Worm (Caenorhabditis elegans) whole organism, L4 larva: ENCODE results near the gene T20F7.3.
A peak's percentile ranks its signal among the peaks of the same experiment; 100 is the strongest.

ENCODE experiments used
- F26F4.8 ChIP-seq: fragments of 200-800 bp; sonication (Bioruptor generic); conservative IDR thresholded peaks from 2 replicates; pipeline ENCODE4 v1.3.6; 2022; ENCODE audit warnings: missing genetic modification characterization, missing compliant biosample characterization
- R02D3.7 ChIP-seq: fragments of 150-350 bp; sonication (generic microtip); optimal IDR thresholded peaks from 3 replicates; lab custom pipeline; 2014; ENCODE audit warnings: missing biosample characterization, missing genetic modification characterization
- T20F7.1 ChIP-seq: fragments of 200-800 bp; sonication (Bioruptor generic); optimal IDR thresholded peaks from 2 replicates; lab custom pipeline; 2018; ENCODE audit warnings: mild to moderate bottlenecking, missing genetic modification characterization, missing compliant biosample characterization
- Y105C5A.15 ChIP-seq: fragments of 200-800 bp; sonication (Bioruptor generic); IDR thresholded peaks from 2 replicates; pipeline ENCODE4 v1.3.6; 2022; ENCODE audit warnings: missing genetic modification characterization, missing compliant biosample characterization
- Y75B8A.6 ChIP-seq: fragments of 200-800 bp; sonication (Bioruptor generic); IDR thresholded peaks from 2 replicates; pipeline ENCODE4 v1.3.6; 2022; ENCODE audit warnings: missing genetic modification reagents, missing genetic modification characterization, missing compliant biosample characterization
- aha-1 ChIP-seq: fragments of 150-350 bp; peaks from one replicate; lab custom pipeline; 2014; ENCODE audit warnings: missing biosample characterization, missing genetic modification characterization
- attf-4 ChIP-seq: sonication (generic microtip); optimal IDR thresholded peaks from 3 replicates; lab custom pipeline; 2017; ENCODE audit warnings: missing biosample characterization, missing genetic modification characterization
- daf-12 ChIP-seq: fragments of 150-350 bp; optimal IDR thresholded peaks from 2 replicates; lab custom pipeline; 2014; ENCODE audit warnings: missing biosample characterization, missing genetic modification reagents, missing genetic modification characterization
- daf-16 ChIP-seq, 3 experiments: sonication (generic microtip); optimal IDR thresholded peaks; 2 replicates each; lab custom pipeline; 2016 to 2017; ENCODE audit warnings: missing genetic modification characterization in 3 of 3, missing genetic modification reagents in 3 of 3, mild to moderate bottlenecking in 2 of 3, missing compliant biosample characterization in 2 of 3, missing biosample characterization in 1 of 3, moderate library complexity in 1 of 3
- dmd-6 ChIP-seq: fragments of 200-800 bp; sonication (Bioruptor generic); IDR thresholded peaks from 2 replicates; pipeline ENCODE4 v1.3.6; 2022; ENCODE audit warnings: missing genetic modification reagents, missing genetic modification characterization, missing compliant biosample characterization
- dmd-8 ChIP-seq: fragments of 200-800 bp; sonication (Bioruptor generic); IDR thresholded peaks from 2 replicates; pipeline ENCODE4 v1.3.6; 2022; ENCODE audit warnings: missing genetic modification characterization, missing compliant biosample characterization
- dve-1 ChIP-seq: sonication (generic microtip); optimal IDR thresholded peaks from 2 replicates; lab custom pipeline; 2017; ENCODE audit warnings: antibody characterized with exemption, mild to moderate bottlenecking, missing genetic modification characterization, missing compliant biosample characterization; ENCODE audit not compliant: insufficient read depth
- egl-43 ChIP-seq: fragments of 200-800 bp; sonication (Bioruptor generic); IDR thresholded peaks from 2 replicates; pipeline ENCODE4 v1.3.6; 2022; ENCODE audit warnings: missing genetic modification reagents, missing genetic modification characterization, missing compliant biosample characterization
- fos-1 ChIP-seq: fragments of 150-350 bp; optimal IDR thresholded peaks from 2 replicates; lab custom pipeline; 2014; ENCODE audit warnings: missing biosample characterization, missing genetic modification characterization
- hlh-11 ChIP-seq: fragments of 200-800 bp; sonication (Bioruptor generic); optimal IDR thresholded peaks from 2 replicates; lab custom pipeline; 2018; ENCODE audit warnings: mild to moderate bottlenecking, missing genetic modification characterization, missing compliant biosample characterization
- hlh-30 ChIP-seq: sonication (generic microtip); optimal IDR thresholded peaks from 2 replicates; lab custom pipeline; 2017; ENCODE audit warnings: antibody characterized with exemption, mild to moderate bottlenecking, missing genetic modification characterization, missing compliant biosample characterization; ENCODE audit not compliant: insufficient read depth
- jun-1 ChIP-seq: fragments of 150-350 bp; optimal IDR thresholded peaks from 2 replicates; lab custom pipeline; 2014; ENCODE audit warnings: missing biosample characterization, missing genetic modification reagents, missing genetic modification characterization
- lin-13 ChIP-seq: fragments of 150-350 bp; optimal IDR thresholded peaks from 2 replicates; lab custom pipeline; 2014; ENCODE audit warnings: missing biosample characterization, missing genetic modification reagents, missing genetic modification characterization
- lin-15B ChIP-seq: fragments of 150-350 bp; sonication (generic microtip); optimal IDR thresholded peaks from 3 replicates; lab custom pipeline; 2014; ENCODE audit warnings: missing biosample characterization, missing genetic modification characterization
- lin-29 ChIP-seq: fragments of 200-800 bp; sonication (Bioruptor generic); IDR thresholded peaks from 2 replicates; pipeline ENCODE4 v1.3.6; 2022; ENCODE audit warnings: missing genetic modification reagents, missing genetic modification characterization, missing compliant biosample characterization
- lir-3 ChIP-seq: sonication (generic microtip); optimal IDR thresholded peaks from 2 replicates; lab custom pipeline; 2016; ENCODE audit warnings: mild to moderate bottlenecking, missing genetic modification characterization, missing compliant biosample characterization
- lsy-2 ChIP-seq, 2 experiments: fragments of 150-350 bp in 1 of 2; sonication (generic microtip) in 1 of 2; optimal IDR thresholded peaks; 2 replicates each; lab custom pipeline; 2014 to 2017; ENCODE audit warnings: missing biosample characterization in 2 of 2, missing genetic modification characterization in 2 of 2
- madf-9 ChIP-seq: fragments of 200-800 bp; sonication (Bioruptor generic); conservative IDR thresholded peaks from 2 replicates; pipeline ENCODE4 v1.3.6; 2022; ENCODE audit warnings: missing genetic modification reagents, missing genetic modification characterization, missing compliant biosample characterization
- mxl-2 ChIP-seq: fragments of 200-800 bp; sonication (Bioruptor generic); conservative IDR thresholded peaks from 2 replicates; pipeline ENCODE4 v1.3.6; 2022; ENCODE audit warnings: missing genetic modification reagents, missing genetic modification characterization, missing compliant biosample characterization
- nhr-10 ChIP-seq: fragments of 150-350 bp; optimal IDR thresholded peaks from 2 replicates; lab custom pipeline; 2014; ENCODE audit warnings: missing biosample characterization, missing genetic modification characterization
- nhr-11 ChIP-seq: fragments of 150-350 bp; optimal IDR thresholded peaks from 2 replicates; lab custom pipeline; 2014; ENCODE audit warnings: missing biosample characterization, missing genetic modification characterization
- nhr-25 ChIP-seq: sonication (generic microtip); optimal IDR thresholded peaks from 2 replicates; lab custom pipeline; 2017; ENCODE audit warnings: missing genetic modification characterization, mild to moderate bottlenecking, missing compliant biosample characterization, antibody characterized with exemption, moderate library complexity, borderline replicate concordance; ENCODE audit not compliant: insufficient read depth
- nhr-42 ChIP-seq: fragments of 200-800 bp; sonication (Bioruptor generic); IDR thresholded peaks from 2 replicates; pipeline ENCODE4 v1.3.6; 2022; ENCODE audit warnings: missing genetic modification characterization, missing compliant biosample characterization
- nhr-6 ChIP-seq: fragments of 150-350 bp; optimal IDR thresholded peaks from 2 replicates; lab custom pipeline; 2014; ENCODE audit warnings: missing biosample characterization, missing genetic modification characterization
- nhr-76 ChIP-seq: fragments of 150-350 bp; optimal IDR thresholded peaks from 2 replicates; lab custom pipeline; 2014; ENCODE audit warnings: missing biosample characterization, missing genetic modification characterization
- pha-4 ChIP-seq, 2 experiments: fragments of 150-350 bp in 1 of 2; fragments of 200-800 bp in 1 of 2; sonication (Bioruptor generic) in 1 of 2; IDR thresholded peaks in 1 of 2; optimal IDR thresholded peaks in 1 of 2; 2 replicates each; pipeline versions ENCODE4 v1.3.6 to Lab custom; 2014 to 2022; ENCODE audit warnings: missing genetic modification characterization in 2 of 2, missing genetic modification reagents in 2 of 2, missing biosample characterization in 1 of 2, missing compliant biosample characterization in 1 of 2
- php-3 ChIP-seq: fragments of 200-800 bp; sonication (Bioruptor generic); IDR thresholded peaks from 2 replicates; pipeline ENCODE4 v1.3.6; 2022; ENCODE audit warnings: missing genetic modification reagents, missing genetic modification characterization, missing compliant biosample characterization
- pqm-1 ChIP-seq: sonication (generic microtip); optimal IDR thresholded peaks from 2 replicates; lab custom pipeline; 2017; ENCODE audit warnings: missing biosample characterization, missing genetic modification characterization
- set-16 ChIP-seq: fragments of 200-800 bp; sonication (Bioruptor generic); IDR thresholded peaks from 2 replicates; pipeline ENCODE4 v1.3.6; 2022; ENCODE audit warnings: missing genetic modification reagents, missing genetic modification characterization, missing compliant biosample characterization
- skn-1 ChIP-seq: fragments of 150-350 bp; optimal IDR thresholded peaks from 2 replicates; lab custom pipeline; 2014; ENCODE audit warnings: missing biosample characterization, missing genetic modification characterization
- unc-62 ChIP-seq, 3 experiments: fragments of 150-350 bp in 1 of 3; sonication (generic microtip); optimal IDR thresholded peaks in 2 of 3; peaks in 1 of 3; 1 replicate in 1 of 3; 2 replicates in 2 of 3; lab custom pipeline; 2014 to 2017; ENCODE audit warnings: missing biosample characterization in 3 of 3, missing genetic modification characterization in 3 of 3, missing genetic modification reagents in 3 of 3, missing genotype in 1 of 3
- vab-7 ChIP-seq: fragments of 200-800 bp; sonication (Bioruptor generic); IDR thresholded peaks from 2 replicates; pipeline ENCODE4 v1.3.6; 2022; ENCODE audit warnings: missing genetic modification reagents, missing genetic modification characterization, missing compliant biosample characterization
- zfp-3 ChIP-seq: fragments of 200-800 bp; sonication (Bioruptor generic); conservative IDR thresholded peaks from 2 replicates; pipeline ENCODE4 v1.3.6; 2022; ENCODE audit warnings: missing genetic modification reagents, missing genetic modification characterization, missing compliant biosample characterization
- zip-2 ChIP-seq: fragments of 150-350 bp; optimal IDR thresholded peaks from 2 replicates; lab custom pipeline; 2014; ENCODE audit warnings: missing biosample characterization, missing genetic modification characterization

The T20F7.3 gene

DNA sequence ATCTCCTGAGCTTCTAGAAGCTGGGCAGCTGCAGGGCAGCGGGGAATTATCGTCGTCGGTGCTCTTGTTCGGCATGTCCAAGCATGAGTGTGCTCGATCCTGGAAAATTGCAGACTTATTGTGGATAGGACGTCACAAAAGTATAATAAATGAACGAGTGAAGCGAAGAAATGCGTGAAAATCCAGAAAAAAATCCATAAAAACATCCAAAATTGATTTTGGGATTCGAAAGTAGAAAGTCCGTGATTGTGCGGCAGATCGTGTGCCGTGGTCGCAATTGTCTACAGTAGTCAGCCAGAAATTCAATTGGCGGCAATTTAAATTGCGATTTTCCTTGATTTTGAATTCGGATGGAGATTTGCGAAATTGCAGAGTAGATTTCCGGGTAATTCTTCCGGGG, 23.9 kb upstream of the T20F7.3 start, which contains the start of gene F41G4.7:
Gene F41G4.7 (minus strand): TSS at position 101 of the 400 bp plus-strand sequence.
- TF ChIP-seq aha-1 (peak; percentile 57), skn-1 (tag; lab: Kevin White, UChicago) (no peak), fos-1 (tag; lab: Kevin White, UChicago) (no peak), T20F7.1 (GFP tag; lab: Kevin White, UChicago) (no peak)

DNA sequence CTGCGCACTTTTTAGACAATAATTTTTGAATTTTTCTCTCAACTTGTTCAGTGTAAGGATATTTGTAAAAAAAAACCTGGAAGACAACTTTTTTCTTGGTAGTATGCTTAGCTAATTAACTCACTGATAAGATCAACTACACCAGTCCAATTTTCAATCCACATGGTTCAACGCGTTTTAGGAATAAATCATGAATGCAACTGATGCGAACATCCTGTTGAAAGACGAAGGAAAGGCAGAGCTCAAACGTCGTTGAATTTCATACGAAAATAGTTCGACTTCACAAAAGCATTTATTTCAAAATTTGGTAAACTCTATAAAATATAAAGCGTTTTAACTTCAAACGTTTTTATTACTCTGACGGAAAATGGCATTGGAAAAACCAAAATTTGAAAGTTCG, 19.5 kb upstream of the T20F7.3 start, which contains the start of gene dyla-1:
Gene dyla-1 (plus strand): TSS at position 301 of the 400 bp plus-strand sequence.
- TF ChIP-seq nhr-6 = no peak
- TF ChIP-seq F26F4.8 (GFP tag; lab: Robert Waterston, UW) = no peak
- no peak for TF ChIP-seq dmd-8 (GFP tag; lab: Robert Waterston, UW)
- no peak for TF ChIP-seq pha-4 (GFP tag; IDR thresholded peaks at IDR 0.05; lab: Robert Waterston, UW)
- no peak for TF ChIP-seq pha-4 (tag; optimal IDR thresholded peaks at IDR 0.05; lab: Kevin White, UChicago)
- no peak for TF ChIP-seq nhr-11 (tag; lab: Kevin White, UChicago)
- no peak for TF ChIP-seq mxl-2 (GFP tag; lab: Robert Waterston, UW)
- no peak for TF ChIP-seq hlh-30
- TF ChIP-seq unc-62 (GFP tag; optimal IDR thresholded peaks at IDR 0.05 in 1 of 2; lab: Kevin White, UChicago) = peak in 1 of 2 experiments; percentile 42
- no peak for TF ChIP-seq unc-62 (tag; optimal IDR thresholded peaks at IDR 0.05; lab: Kevin White, UChicago)

DNA sequence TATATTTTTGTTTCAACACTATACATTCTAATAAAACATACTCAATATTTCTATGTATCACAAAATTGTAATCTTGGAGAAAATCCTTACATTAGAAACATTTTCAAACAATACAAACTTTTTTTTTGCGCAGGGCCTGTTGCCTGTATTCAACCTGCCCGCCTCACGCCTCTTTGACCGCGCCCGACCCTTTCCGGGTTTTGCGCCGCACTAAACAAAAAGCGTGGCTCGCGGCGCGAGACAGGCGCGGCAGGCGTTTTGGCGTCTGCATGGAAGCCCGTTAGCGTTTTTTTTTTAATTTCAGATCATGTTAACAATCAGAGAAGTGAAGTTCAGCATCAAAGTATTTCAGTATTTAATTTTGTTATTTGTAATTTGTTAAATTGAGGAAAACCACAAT, 17.3 kb upstream of the T20F7.3 start:
- TF ChIP-seq lin-29 (GFP tag; lab: Robert Waterston, UW) (no peak), zip-2 (tag; lab: Kevin White, UChicago) (no peak), attf-4 (no peak), dmd-8 (GFP tag; lab: Robert Waterston, UW) (no peak), vab-7 (GFP tag; lab: Robert Waterston, UW) (no peak), set-16 (peak; percentile 69)

DNA sequence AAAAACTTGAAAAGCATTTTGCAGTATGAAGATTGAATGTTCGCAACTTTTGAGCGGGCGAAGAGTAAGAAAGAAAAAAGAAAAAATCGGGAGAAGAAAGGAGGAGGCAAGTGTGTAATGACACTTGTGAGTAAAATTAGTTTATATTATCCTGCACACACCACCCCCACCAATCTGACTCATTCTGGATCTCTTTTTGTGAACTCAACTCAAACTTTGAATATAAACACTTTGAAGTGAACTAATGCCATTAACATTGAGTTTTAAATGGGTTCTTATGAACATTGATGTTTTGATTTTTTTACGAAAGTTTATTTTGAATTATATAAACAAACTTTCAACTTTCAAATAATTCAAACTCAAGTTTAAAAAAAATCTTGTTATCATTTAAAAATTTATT, 15.3 kb upstream of the T20F7.3 start, which contains the start of gene F41G4.8:
Gene F41G4.8 (minus strand): TSS at position 101 of the 400 bp plus-strand sequence.
- no peak for TF ChIP-seq lir-3 (tag; lab: Kevin White, UChicago)
- TF ChIP-seq nhr-76 (tag; lab: Kevin White, UChicago) = no peak
- no peak for TF ChIP-seq php-3 (GFP tag; lab: Robert Waterston, UW)
- no peak for TF ChIP-seq lin-15B (tag; lab: Kevin White, UChicago)
- TF ChIP-seq F26F4.8 (GFP tag; lab: Robert Waterston, UW) = no peak
- no peak for TF ChIP-seq Y75B8A.6 (GFP tag; lab: Robert Waterston, UW)
- TF ChIP-seq nhr-6 = no peak
- no peak for TF ChIP-seq skn-1 (tag; lab: Kevin White, UChicago)
- no peak for TF ChIP-seq zfp-3 (GFP tag; lab: Robert Waterston, UW)

DNA sequence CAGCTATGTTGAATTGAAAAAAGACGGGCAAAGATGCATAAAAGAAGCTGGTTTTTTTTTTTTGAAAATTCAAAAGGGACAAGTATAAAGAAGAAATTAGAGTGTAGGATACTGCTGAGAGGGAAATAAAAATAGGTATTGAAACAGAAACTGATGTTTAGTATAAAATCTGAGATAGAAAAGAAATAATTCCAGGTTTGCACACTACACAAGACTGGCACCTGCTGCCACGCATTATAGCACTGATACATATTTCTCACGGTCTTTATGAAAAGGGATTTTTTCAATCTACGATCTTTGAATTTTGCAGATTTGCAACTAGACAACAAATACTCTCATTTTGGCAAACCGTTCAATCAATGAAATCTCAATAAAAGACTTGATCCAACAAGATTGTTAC, 3.1 kb downstream of the T20F7.3 start:
- TF ChIP-seq nhr-10 (tag; lab: Kevin White, UChicago) = no peak
- TF ChIP-seq dve-1 (tag; lab: Kevin White, UChicago) = no peak
- TF ChIP-seq daf-12 (tag; lab: Kevin White, UChicago) = no peak
- TF ChIP-seq unc-62 (GFP tag; optimal IDR thresholded peaks at IDR 0.05 in 1 of 2; lab: Kevin White, UChicago) = peak in 1 of 2 experiments; percentile 92
- no peak for TF ChIP-seq unc-62 (tag; optimal IDR thresholded peaks at IDR 0.05; lab: Kevin White, UChicago)
- no peak for TF ChIP-seq jun-1

DNA sequence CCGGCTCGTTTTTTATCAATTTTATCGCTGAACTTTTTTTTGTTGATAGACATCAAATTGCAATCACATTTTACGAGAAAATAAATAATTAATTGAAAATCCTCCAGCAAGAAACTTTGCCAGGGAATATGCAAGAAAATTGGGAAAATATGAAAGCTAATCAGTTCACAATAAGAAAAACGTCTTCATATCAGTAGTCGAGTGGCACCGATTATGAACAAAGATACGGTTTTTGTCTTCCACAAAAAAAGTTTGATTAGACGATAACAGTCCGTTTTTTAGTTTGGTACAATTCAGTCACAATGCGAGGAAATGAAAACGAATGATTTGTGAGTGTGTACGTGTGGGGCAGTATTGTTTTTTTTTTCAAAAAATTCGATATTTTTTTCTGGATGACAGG, 4.8 kb downstream of the T20F7.3 start:
- peak; percentile 17; the same call in 1 of the 2 replicates for TF ChIP-seq dmd-6 (GFP tag; lab: Robert Waterston, UW)
- no peak for TF ChIP-seq vab-7 (GFP tag; lab: Robert Waterston, UW)
- TF ChIP-seq nhr-42 = no peak
- TF ChIP-seq lin-13 (GFP tag; lab: Kevin White, UChicago) = no peak
- no peak for TF ChIP-seq unc-62 (GFP tag; optimal IDR thresholded peaks at IDR 0.05 in 1 of 2; lab: Kevin White, UChicago)
- TF ChIP-seq unc-62 (tag; optimal IDR thresholded peaks at IDR 0.05; lab: Kevin White, UChicago) = no peak
- no peak for TF ChIP-seq php-3 (GFP tag; lab: Robert Waterston, UW)
- no peak for TF ChIP-seq R02D3.7
- TF ChIP-seq daf-16 (GFP tag; optimal IDR thresholded peaks at IDR 0.05; lab: Kevin White, UChicago) = no peak
- peak; percentile 36 for TF ChIP-seq daf-16 (tag; optimal IDR thresholded peaks at IDR 0.05; lab: Kevin White, UChicago)
- peak; percentile 72 for TF ChIP-seq pqm-1 (tag; lab: Kevin White, UChicago)
- peak; percentile 15 for TF ChIP-seq hlh-11 (tag; lab: Kevin White, UChicago)
- no peak for TF ChIP-seq attf-4
- TF ChIP-seq nhr-25 (tag; lab: Kevin White, UChicago) = no peak
- TF ChIP-seq zfp-3 (GFP tag; lab: Robert Waterston, UW) = no peak
- no peak for TF ChIP-seq lsy-2 (tag; optimal IDR thresholded peaks at IDR 0.05; lab: Kevin White, UChicago)
- no peak for TF ChIP-seq madf-9 (GFP tag; lab: Robert Waterston, UW)
- no peak for TF ChIP-seq Y105C5A.15 (GFP tag; lab: Robert Waterston, UW)
- no peak for TF ChIP-seq egl-43 (GFP tag; lab: Robert Waterston, UW)
